Fruit fly (Drosophila melanogaster) whole organism, embryonic: ENCODE data around the gene CG31897.
A peak's percentile ranks its signal among the peaks of the same experiment; 100 is the strongest.

ENCODE experiments used
- Ada2b ChIP-seq: fragments of 200-800 bp; sonication (Bioruptor generic); IDR thresholded peaks from 2 replicates; pipeline ENCODE4 v1.3.6; 2022; ENCODE audit warnings: missing biosample characterization, missing genetic modification characterization
- Bteb2 ChIP-seq: fragments of 200-800 bp; sonication (Bioruptor generic); optimal IDR thresholded peaks from 2 replicates; lab custom pipeline; 2016; ENCODE audit warnings: missing biosample characterization, missing genetic modification characterization
- C15 ChIP-seq: fragments of 200-800 bp; sonication (Bioruptor generic); IDR thresholded peaks from 3 replicates; pipeline ENCODE4 v1.3.6; 2022; ENCODE audit warnings: missing biosample characterization, missing genetic modification characterization
- CG10267 ChIP-seq: fragments of 200-800 bp; sonication (Bioruptor generic); optimal IDR thresholded peaks from 2 replicates; lab custom pipeline; 2018; ENCODE audit warnings: missing biosample characterization, mild to moderate bottlenecking, missing genetic modification characterization, moderate library complexity
- CG10431 ChIP-seq: fragments of 200-800 bp; sonication (Bioruptor generic); optimal IDR thresholded peaks from 3 replicates; lab custom pipeline; 2018; ENCODE audit warnings: missing biosample characterization, mild to moderate bottlenecking, missing genetic modification characterization
- CG11247 ChIP-seq: fragments of 200-800 bp; sonication (Bioruptor generic); IDR thresholded peaks from 2 replicates; pipeline ENCODE4 v1.3.6; 2022; ENCODE audit warnings: missing biosample characterization, missing genetic modification characterization
- CG12104 ChIP-seq: fragments of 200-800 bp; sonication (Bioruptor generic); optimal IDR thresholded peaks from 3 replicates; lab custom pipeline; 2016; ENCODE audit warnings: missing biosample characterization, missing genetic modification characterization
- CG14965 ChIP-seq: fragments of 200-800 bp; sonication (Bioruptor generic); optimal IDR thresholded peaks from 2 replicates; lab custom pipeline; 2016; ENCODE audit warnings: missing biosample characterization, missing genetic modification characterization, borderline replicate concordance
- CG1529 ChIP-seq: fragments of 200-800 bp; sonication (Bioruptor generic); optimal IDR thresholded peaks from 3 replicates; lab custom pipeline; 2018; ENCODE audit warnings: missing biosample characterization, missing genetic modification characterization
- CG1647 ChIP-seq: fragments of 200-800 bp; sonication (Bioruptor generic); optimal IDR thresholded peaks from 3 replicates; lab custom pipeline; 2016; ENCODE audit warnings: missing biosample characterization, missing genetic modification characterization
- CG16813 ChIP-seq: fragments of 200-800 bp; sonication (Bioruptor generic); IDR thresholded peaks from 3 replicates; pipeline ENCODE4 v1.3.6; 2022; ENCODE audit warnings: missing biosample characterization, missing genetic modification characterization; ENCODE audit not compliant: partially characterized antibody
- CG17361 ChIP-seq: fragments of 200-800 bp; sonication (Bioruptor generic); IDR thresholded peaks from 3 replicates; pipeline ENCODE4 v1.3.6; 2022; ENCODE audit warnings: missing biosample characterization, missing genetic modification characterization
- CG17829 ChIP-seq: fragments of 200-800 bp; optimal IDR thresholded peaks from 2 replicates; lab custom pipeline; 2019; ENCODE audit warnings: missing biosample characterization, mild to moderate bottlenecking, missing genetic modification characterization, moderate library complexity
- CG18764 ChIP-seq: fragments of 200-800 bp; sonication (Bioruptor generic); optimal IDR thresholded peaks from 3 replicates; lab custom pipeline; 2016; ENCODE audit warnings: missing biosample characterization, missing genetic modification characterization
- CG31365 ChIP-seq: fragments of 200-800 bp; sonication (Bioruptor generic); optimal IDR thresholded peaks from 2 replicates; lab custom pipeline; 2018; ENCODE audit warnings: missing biosample characterization, mild to moderate bottlenecking, missing genetic modification characterization
- CG42726 ChIP-seq: fragments of 200-800 bp; sonication (Bioruptor generic); IDR thresholded peaks from 2 replicates; pipeline ENCODE4 v1.3.6; 2022; ENCODE audit warnings: missing biosample characterization, missing genetic modification characterization; ENCODE audit not compliant: partially characterized antibody
- CG4424 ChIP-seq: fragments of 200-800 bp; sonication (Bioruptor generic); optimal IDR thresholded peaks from 3 replicates; lab custom pipeline; 2016; ENCODE audit warnings: missing biosample characterization, missing genetic modification characterization
- CG4854 ChIP-seq: fragments of 200-800 bp; sonication (Bioruptor generic); optimal IDR thresholded peaks from 2 replicates; lab custom pipeline; 2016; ENCODE audit warnings: missing biosample characterization, missing genetic modification characterization, inconsistent platforms
- CG6791 ChIP-seq: fragments of 200-800 bp; sonication (Bioruptor generic); IDR thresholded peaks from 3 replicates; pipeline ENCODE4 v1.3.6; 2022; ENCODE audit warnings: missing biosample characterization, missing genetic modification characterization; ENCODE audit not compliant: partially characterized antibody
- CG7963 ChIP-seq: fragments of 200-800 bp; sonication (Bioruptor generic); IDR thresholded peaks from 3 replicates; pipeline ENCODE4 v1.3.6; 2022; ENCODE audit warnings: missing biosample characterization, missing genetic modification characterization; ENCODE audit not compliant: partially characterized antibody
- Dp ChIP-seq: fragments of 200-800 bp; sonication (Bioruptor generic); optimal IDR thresholded peaks from 2 replicates; lab custom pipeline; 2018; ENCODE audit warnings: missing biosample characterization, mild to moderate bottlenecking, missing genetic modification characterization, moderate library complexity
- ERR ChIP-seq: fragments of 200-800 bp; sonication (Bioruptor generic); optimal IDR thresholded peaks from 2 replicates; lab custom pipeline; 2016; ENCODE audit warnings: missing biosample characterization, missing genetic modification characterization
- Fer2 ChIP-seq: fragments of 200-800 bp; sonication (Bioruptor generic); optimal IDR thresholded peaks from 2 replicates; lab custom pipeline; 2018; ENCODE audit warnings: missing biosample characterization, mild to moderate bottlenecking, missing genetic modification characterization, moderate library complexity
- Hand ChIP-seq: fragments of 200-800 bp; sonication (Bioruptor generic); optimal IDR thresholded peaks from 2 replicates; lab custom pipeline; 2017; ENCODE audit warnings: mild to moderate bottlenecking, missing biosample characterization, missing genetic modification reagents, missing genetic modification characterization
- Jarid2 ChIP-seq: fragments of 200-800 bp; sonication (Bioruptor generic); optimal IDR thresholded peaks from 3 replicates; lab custom pipeline; 2017; ENCODE audit warnings: mild to moderate bottlenecking, missing biosample characterization, missing genetic modification reagents, missing genetic modification characterization
- Med ChIP-seq: fragments of 200-800 bp; sonication (Bioruptor generic); peaks from one replicate; lab custom pipeline; 2016; ENCODE audit warnings: missing biosample characterization, missing genetic modification characterization, mild to moderate bottlenecking, inconsistent platforms, moderate library complexity
- NC2β ChIP-seq: fragments of 200-800 bp; sonication (Bioruptor generic); optimal IDR thresholded peaks from 2 replicates; lab custom pipeline; 2016; ENCODE audit warnings: missing biosample characterization, missing genetic modification characterization
- NFAT ChIP-seq: fragments of 200-800 bp; sonication (Bioruptor generic); IDR thresholded peaks from 2 replicates; pipeline ENCODE4 v1.3.6; 2022; ENCODE audit warnings: missing biosample characterization, missing genetic modification characterization
- Nf-YA ChIP-seq: fragments of 200-800 bp; sonication (Bioruptor generic); IDR thresholded peaks from 2 replicates; pipeline ENCODE4 v1.3.6; 2022; ENCODE audit warnings: missing biosample characterization, missing genetic modification characterization
- Oli ChIP-seq: fragments of 200-800 bp; sonication (Bioruptor generic); optimal IDR thresholded peaks from 2 replicates; lab custom pipeline; 2018; ENCODE audit warnings: missing biosample characterization, mild to moderate bottlenecking, missing genetic modification characterization, moderate library complexity
- Tbp ChIP-seq: fragments of >200 bp; optimal IDR thresholded peaks from 2 replicates; lab custom pipeline; 2018; ENCODE audit warnings: missing biosample characterization, missing genetic modification characterization
- ara ChIP-seq: fragments of 200-800 bp; sonication (Bioruptor generic); IDR thresholded peaks from 2 replicates; pipeline ENCODE4 v1.3.6; 2022; ENCODE audit warnings: missing biosample characterization, missing genetic modification characterization
- bbx ChIP-seq: fragments of 200-800 bp; sonication (Bioruptor generic); IDR thresholded peaks from 2 replicates; pipeline ENCODE4 v1.3.6; 2022; ENCODE audit warnings: missing biosample characterization, missing genetic modification characterization; ENCODE audit not compliant: partially characterized antibody
- cg ChIP-seq: fragments of 200-800 bp; sonication (Bioruptor generic); optimal IDR thresholded peaks from 3 replicates; lab custom pipeline; 2019; ENCODE audit warnings: missing biosample characterization, mild to moderate bottlenecking, missing genetic modification characterization, moderate library complexity
- chinmo ChIP-seq: fragments of 200-800 bp; sonication (Bioruptor generic); IDR thresholded peaks from 4 replicates; pipeline ENCODE4 v1.3.6; 2022; ENCODE audit warnings: missing biosample characterization, missing genetic modification characterization; ENCODE audit not compliant: partially characterized antibody
- eve ChIP-seq, 2 experiments: fragments of >200 bp; optimal IDR thresholded peaks; 2 replicates each; lab custom pipeline; 2017; ENCODE audit warnings: missing biosample characterization in 2 of 2, missing genetic modification characterization in 2 of 2
- gem ChIP-seq: fragments of 200-800 bp; sonication (Bioruptor generic); optimal IDR thresholded peaks from 2 replicates; lab custom pipeline; 2019; ENCODE audit warnings: missing biosample characterization, mild to moderate bottlenecking, missing genetic modification characterization, moderate library complexity
- jigr1 ChIP-seq: fragments of 200-800 bp; sonication (Bioruptor generic); IDR thresholded peaks from 3 replicates; pipeline ENCODE4 v1.3.6; 2022; ENCODE audit warnings: missing biosample characterization, missing genetic modification characterization
- jumu ChIP-seq: fragments of 200-800 bp; sonication (Bioruptor generic); optimal IDR thresholded peaks from 3 replicates; lab custom pipeline; 2016; ENCODE audit warnings: missing biosample characterization, missing genetic modification characterization
- klu ChIP-seq: fragments of 200-800 bp; sonication (Bioruptor generic); IDR thresholded peaks from 2 replicates; pipeline ENCODE4 v1.3.6; 2022; ENCODE audit warnings: missing biosample characterization, missing genetic modification characterization
- mld ChIP-seq: fragments of 200-800 bp; sonication (Bioruptor generic); IDR thresholded peaks from 3 replicates; pipeline ENCODE4 v1.3.6; 2022; ENCODE audit warnings: missing biosample characterization, missing genetic modification characterization; ENCODE audit not compliant: partially characterized antibody
- oc ChIP-seq: fragments of 200-800 bp; sonication (Bioruptor generic); optimal IDR thresholded peaks from 2 replicates; lab custom pipeline; 2018; ENCODE audit warnings: missing biosample characterization, mild to moderate bottlenecking, missing genetic modification characterization, moderate library complexity
- onecut ChIP-seq: fragments of 200-800 bp; sonication (Bioruptor generic); IDR thresholded peaks from 2 replicates; pipeline ENCODE4 v1.3.6; 2022; ENCODE audit warnings: missing biosample characterization, missing genetic modification characterization
- sim ChIP-seq: fragments of 200-800 bp; sonication (Bioruptor generic); IDR thresholded peaks from 2 replicates; pipeline ENCODE4 v1.3.6; 2022; ENCODE audit warnings: missing biosample characterization, missing genetic modification characterization
- sqz ChIP-seq: fragments of 200-800 bp; sonication (Bioruptor generic); optimal IDR thresholded peaks from 3 replicates; lab custom pipeline; 2018; ENCODE audit warnings: missing biosample characterization, mild to moderate bottlenecking, missing genetic modification characterization
- tgo ChIP-seq: fragments of 200-800 bp; sonication (Bioruptor generic); IDR thresholded peaks from 3 replicates; pipeline ENCODE4 v1.3.6; 2022; ENCODE audit warnings: missing biosample characterization, missing genetic modification characterization
- ttk ChIP-seq: fragments of 200-800 bp; sonication (Bioruptor generic); IDR thresholded peaks from 2 replicates; pipeline ENCODE4 v2.1.2; 2022; ENCODE audit warnings: missing biosample characterization, missing genetic modification characterization
- tup ChIP-seq: fragments of 200-800 bp; sonication (Bioruptor generic); optimal IDR thresholded peaks from 2 replicates; lab custom pipeline; 2016; ENCODE audit warnings: missing biosample characterization, mild to moderate bottlenecking, missing genetic modification characterization, moderate library complexity
- usp ChIP-seq: fragments of >200 bp; optimal IDR thresholded peaks from 2 replicates; lab custom pipeline; 2017; ENCODE audit warnings: missing biosample characterization, missing genetic modification characterization
- yki ChIP-seq: fragments of >200 bp; optimal IDR thresholded peaks from 3 replicates; lab custom pipeline; 2018

The CG31897 gene

dm6 chr2L:8416350-8417046 lies 25.7 kb upstream of the CG31897 start (continued):
- TF ChIP-seq Nf-YA (GFP tag; lab: Robert Waterston, UW): no peak
- no peak for TF ChIP-seq Tbp (GFP tag; lab: Kevin White, UChicago)
- no peak for TF ChIP-seq jigr1 (GFP tag; lab: Robert Waterston, UW)
- TF ChIP-seq CG10267: no peak
- TF ChIP-seq usp (GFP tag; lab: Kevin White, UChicago): no peak
- TF ChIP-seq Ada2b (GFP tag; lab: Robert Waterston, UW): no peak
- peak; percentile 1 for TF ChIP-seq yki (lab: Kevin White, UChicago)
- TF ChIP-seq cg (GFP tag; lab: Kevin White, UChicago): peak; percentile 68
- no peak for TF ChIP-seq oc (tag; lab: Kevin White, UChicago)
- TF ChIP-seq Hand (GFP tag; lab: Kevin White, UChicago): no peak
- no peak for TF ChIP-seq CG14965 (GFP tag; lab: Kevin White, UChicago)
- 0 out of 2 replicates have a peak, but pooled peaks have one; percentile 11 for TF ChIP-seq NFAT
- TF ChIP-seq CG16813 (GFP tag; lab: Robert Waterston, UW): no peak
- TF ChIP-seq Jarid2 (GFP tag; lab: Kevin White, UChicago): no peak
- no peak for TF ChIP-seq C15 (GFP tag; lab: Robert Waterston, UW)
- no peak for TF ChIP-seq CG18764 (GFP tag; lab: Kevin White, UChicago)
- TF ChIP-seq eve (GFP tag; optimal IDR thresholded peaks at IDR 0.05; lab: Kevin White, UChicago): no peak
- TF ChIP-seq Dp (GFP tag; lab: Kevin White, UChicago): peak; percentile 35
- no peak for TF ChIP-seq ERR (GFP tag; lab: Kevin White, UChicago)
- TF ChIP-seq CG1529: no peak
- TF ChIP-seq Fer2 (tag; lab: Kevin White, UChicago): no peak
- no peak for TF ChIP-seq klu
- TF ChIP-seq gem (tag; lab: Kevin White, UChicago): peak; percentile 1
- TF ChIP-seq chinmo (GFP tag; lab: Robert Waterston, UW): 0 out of 4 replicates have a peak, but pooled peaks have one; percentile 16
- no peak for TF ChIP-seq CG4424 (GFP tag; lab: Kevin White, UChicago)
- no peak for TF ChIP-seq bbx (GFP tag; lab: Robert Waterston, UW)
- no peak for TF ChIP-seq tgo (GFP tag; lab: Robert Waterston, UW)
- no peak for TF ChIP-seq Oli (tag; lab: Kevin White, UChicago)
- no peak for TF ChIP-seq ara (GFP tag; lab: Robert Waterston, UW)
- TF ChIP-seq CG42726: no peak
- TF ChIP-seq sqz (GFP tag; lab: Kevin White, UChicago): no peak
- TF ChIP-seq sim: 0 out of 2 replicates have a peak, but pooled peaks have one; percentile 5
- no peak; the same call in 2 of the 3 replicates for TF ChIP-seq CG17361 (GFP tag; lab: Robert Waterston, UW)
- no peak for TF ChIP-seq CG4854 (GFP tag; lab: Kevin White, UChicago)
- TF ChIP-seq Bteb2 (GFP tag; lab: Kevin White, UChicago): no peak
- TF ChIP-seq CG17829 (tag; lab: Kevin White, UChicago): no peak
- TF ChIP-seq CG12104 (GFP tag; lab: Kevin White, UChicago): no peak
- TF ChIP-seq jumu: no peak
- TF ChIP-seq CG1647 (GFP tag; lab: Kevin White, UChicago): no peak
- no peak for TF ChIP-seq CG31365 (tag; lab: Kevin White, UChicago)
- TF ChIP-seq CG10431 (GFP tag; lab: Kevin White, UChicago): no peak
- no peak for TF ChIP-seq CG11247 (GFP tag; lab: Robert Waterston, UW)
- no peak for TF ChIP-seq NC2β (GFP tag; lab: Kevin White, UChicago)
- TF ChIP-seq CG6791: no peak
- TF ChIP-seq mld (GFP tag; lab: Robert Waterston, UW): no peak
- TF ChIP-seq Med: peak; percentile 80
- no peak for TF ChIP-seq tup (GFP tag; lab: Kevin White, UChicago)
- no peak for TF ChIP-seq CG7963 (GFP tag; lab: Robert Waterston, UW)
- TF ChIP-seq onecut (GFP tag; lab: Robert Waterston, UW): no peak
- no peak for TF ChIP-seq ttk (GFP tag; lab: Robert Waterston, UW)
